Fruit fly (Drosophila melanogaster) whole organism, adult: Measurements from ENCODE around the gene Cralbp.

Experiments used
- CG11617 ChIP-seq: fragments of 200-800 bp; sonication (Bioruptor generic); optimal IDR thresholded peaks from 2 replicates; lab custom pipeline; 2017; ENCODE audit warnings: mild to moderate bottlenecking, missing biosample characterization, missing genetic modification reagents, missing genetic modification characterization
- CG12768 ChIP-seq: fragments of 200-800 bp; sonication (Bioruptor generic); optimal IDR thresholded peaks from 2 replicates; lab custom pipeline; 2017; ENCODE audit warnings: missing biosample characterization, missing genetic modification characterization, mild to moderate bottlenecking, moderate library complexity, missing genetic modification reagents
- CG14711 ChIP-seq: fragments of 200-800 bp; sonication (Bioruptor generic); optimal IDR thresholded peaks from 2 replicates; lab custom pipeline; 2018; ENCODE audit warnings: missing biosample characterization, mild to moderate bottlenecking, missing genetic modification characterization, moderate library complexity
- CG1620 ChIP-seq: fragments of 200-800 bp; sonication (Bioruptor generic); optimal IDR thresholded peaks from 2 replicates; lab custom pipeline; 2016; ENCODE audit warnings: missing biosample characterization, missing genetic modification characterization
- CG33017 ChIP-seq: fragments of 200-800 bp; sonication (Bioruptor generic); optimal IDR thresholded peaks from 2 replicates; lab custom pipeline; 2018; ENCODE audit warnings: missing biosample characterization, mild to moderate bottlenecking, missing genetic modification characterization, moderate library complexity
- CG7045 ChIP-seq: fragments of 200-800 bp; sonication (Bioruptor generic); optimal IDR thresholded peaks from 2 replicates; lab custom pipeline; 2017; ENCODE audit warnings: missing biosample characterization, mild to moderate bottlenecking, missing genetic modification characterization
- CG7101 ChIP-seq: fragments of 200-800 bp; sonication (Bioruptor generic); optimal IDR thresholded peaks from 2 replicates; lab custom pipeline; 2018; ENCODE audit warnings: missing biosample characterization, mild to moderate bottlenecking, missing genetic modification characterization, moderate library complexity
- Clk ChIP-seq: fragments of 200-800 bp; sonication (Bioruptor generic); optimal IDR thresholded peaks from 2 replicates; lab custom pipeline; 2017; ENCODE audit warnings: missing biosample characterization, missing genetic modification characterization
- Crg-1 ChIP-seq: fragments of 200-800 bp; sonication (Bioruptor generic); optimal IDR thresholded peaks from 2 replicates; lab custom pipeline; 2016; ENCODE audit warnings: missing biosample characterization, missing genetic modification characterization
- Hr96 ChIP-seq: fragments of 200-800 bp; sonication (Bioruptor generic); optimal IDR thresholded peaks from 2 replicates; lab custom pipeline; 2016; ENCODE audit warnings: missing biosample characterization, missing genetic modification characterization
- bab1 ChIP-seq: fragments of 200-800 bp; sonication (Bioruptor generic); optimal IDR thresholded peaks from 3 replicates; lab custom pipeline; 2019; ENCODE audit warnings: missing biosample characterization, mild to moderate bottlenecking, missing genetic modification characterization, moderate library complexity
- cic ChIP-seq: fragments of 200-800 bp; sonication (Bioruptor generic); optimal IDR thresholded peaks from 2 replicates; lab custom pipeline; 2017; ENCODE audit warnings: missing biosample characterization, mild to moderate bottlenecking, missing genetic modification characterization, moderate library complexity
- cnc ChIP-seq, 2 experiments: fragments of >200 bp; optimal IDR thresholded peaks; 2 replicates each; lab custom pipeline; 2017
- kay ChIP-seq: fragments of 200-800 bp; sonication (Bioruptor generic); peaks from one replicate; lab custom pipeline; 2016; ENCODE audit warnings: missing biosample characterization, missing genetic modification characterization, borderline replicate concordance
- ovo ChIP-seq: fragments of 200-800 bp; sonication (Bioruptor generic); optimal IDR thresholded peaks from 2 replicates; lab custom pipeline; 2016; ENCODE audit warnings: missing biosample characterization, missing genetic modification characterization
- pad ChIP-seq: fragments of 200-800 bp; sonication (Bioruptor generic); optimal IDR thresholded peaks from 3 replicates; lab custom pipeline; 2017; ENCODE audit warnings: missing biosample characterization, missing genetic modification characterization, mild to moderate bottlenecking, moderate library complexity, missing genetic modification reagents
- tj ChIP-seq: fragments of 200-800 bp; sonication (Bioruptor generic); optimal IDR thresholded peaks from 3 replicates; lab custom pipeline; 2017; ENCODE audit warnings: missing biosample characterization, mild to moderate bottlenecking, missing genetic modification characterization, moderate library complexity
- toe ChIP-seq: fragments of 200-800 bp; sonication (Bioruptor generic); optimal IDR thresholded peaks from 2 replicates; lab custom pipeline; 2016; ENCODE audit warnings: missing biosample characterization, missing genetic modification characterization

Gene Cralbp

DNA sequence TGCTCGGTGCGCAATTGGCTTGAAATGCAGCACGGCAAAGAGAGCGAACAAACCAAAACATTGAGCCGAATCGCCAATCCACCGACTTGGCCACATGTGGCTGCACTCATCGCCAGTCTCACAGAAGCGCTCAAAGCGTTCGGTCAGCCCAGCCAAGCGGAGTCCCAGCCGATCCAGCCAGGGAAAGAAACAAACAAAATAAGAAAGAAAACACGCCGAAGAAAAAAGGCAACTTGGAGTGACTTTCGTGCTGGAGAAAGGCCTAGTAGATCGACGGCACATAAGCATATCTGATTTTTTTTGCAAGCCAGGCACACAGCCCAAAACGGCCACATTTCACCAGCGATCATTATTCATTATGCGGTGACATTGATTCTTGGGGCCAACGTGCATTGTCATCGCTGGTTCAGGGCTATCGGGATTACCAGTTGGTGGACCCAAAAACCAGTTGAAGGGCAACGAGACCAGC lies 15.6 kb upstream of the Cralbp start:
- TF ChIP-seq bab1 (GFP tag; lab: Kevin White, UChicago) (no peak), Clk (no peak), tj (GFP tag; lab: Kevin White, UChicago) (no peak), CG1620 (GFP tag; lab: Kevin White, UChicago) (no peak), cic (GFP tag; lab: Kevin White, UChicago) (no peak), pad (GFP tag; lab: Kevin White, UChicago) (no peak), ovo (GFP tag; lab: Kevin White, UChicago) (no peak), CG14711 (no peak), CG12768 (GFP tag; lab: Kevin White, UChicago) (no peak), cnc (optimal IDR thresholded peaks at IDR 0.05; lab: Kevin White, UChicago) (no peak), toe (GFP tag; lab: Kevin White, UChicago) (no peak), Crg-1 (no peak)

dm6 chr3L:5797274-5797673 lies 10.8 kb upstream of the Cralbp start:
- TF ChIP-seq cnc (optimal IDR thresholded peaks at IDR 0.05; lab: Kevin White, UChicago) = no peak
- TF ChIP-seq Clk = no peak
- TF ChIP-seq CG14711 = no peak
- no peak for TF ChIP-seq CG33017
- TF ChIP-seq CG7101 = no peak
- no peak for TF ChIP-seq CG1620 (GFP tag; lab: Kevin White, UChicago)
- TF ChIP-seq CG11617 (GFP tag; lab: Kevin White, UChicago) = no peak

DNA sequence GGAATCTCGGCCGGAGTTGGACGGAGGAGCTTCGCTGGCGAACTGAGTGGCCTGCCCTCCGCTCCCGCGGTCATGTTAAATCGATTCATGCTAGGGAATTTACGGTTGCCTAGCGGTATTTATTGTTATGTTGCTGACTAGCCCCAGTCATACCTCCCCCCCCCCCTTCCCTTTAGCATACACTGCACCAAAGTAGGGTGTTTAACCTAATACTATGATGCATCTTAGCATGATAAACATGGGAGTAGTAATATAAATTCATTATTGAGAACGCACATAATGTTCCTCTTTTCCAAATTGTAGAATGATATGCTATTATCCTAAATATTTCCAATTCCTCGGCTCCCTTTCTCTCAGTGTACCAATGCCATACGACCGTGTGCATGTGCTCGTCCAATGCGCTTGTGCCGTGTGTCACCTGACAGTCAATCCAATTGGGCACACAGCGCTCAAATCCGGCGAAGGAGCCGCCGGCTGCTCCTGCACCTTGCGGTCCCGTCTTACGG lies 10.0 kb upstream of the Cralbp start, which contains the start of gene Tektin-C:
Tektin-C (minus strand) TSS at position 51 of the 506 bp plus-strand sequence.
- TF ChIP-seq bab1 (GFP tag; lab: Kevin White, UChicago) = no peak
- TF ChIP-seq pad (GFP tag; lab: Kevin White, UChicago) = no peak
- no peak for TF ChIP-seq cnc (optimal IDR thresholded peaks at IDR 0.05; lab: Kevin White, UChicago)
- TF ChIP-seq CG1620 (GFP tag; lab: Kevin White, UChicago) = no peak
- no peak for TF ChIP-seq cic (GFP tag; lab: Kevin White, UChicago)

DNA sequence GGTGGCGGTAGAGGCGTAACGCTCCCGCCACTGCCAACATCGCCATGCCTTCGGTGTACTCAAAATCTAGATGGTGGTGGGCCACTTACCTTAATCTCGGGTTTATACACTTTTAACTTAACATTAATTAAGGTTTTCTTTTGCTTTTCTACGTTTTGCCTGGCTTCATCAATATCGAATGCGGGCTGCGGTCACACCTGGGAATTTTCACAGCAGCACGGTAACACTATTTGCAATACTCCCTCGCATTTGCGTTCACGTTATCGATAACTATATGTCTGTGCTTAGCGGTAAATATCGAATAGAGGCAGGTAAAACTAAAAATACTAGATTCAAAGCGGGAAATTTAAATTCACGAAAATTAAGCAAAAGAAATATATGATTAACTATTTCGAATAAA lies 7.4 kb upstream of the Cralbp start, which contains the start of gene Bre1:
Bre1 (minus strand) TSS at position 226 of the 400 bp plus-strand sequence.
- TF ChIP-seq kay (no peak), bab1 (GFP tag; lab: Kevin White, UChicago) (peak; percentile 24), CG14711 (peak; percentile 4), Crg-1 (no peak), CG11617 (GFP tag; lab: Kevin White, UChicago) (no peak), cic (GFP tag; lab: Kevin White, UChicago) (no peak)

dm6 chr3L:5789663-5790062 lies 3.1 kb upstream of the Cralbp start:
- TF ChIP-seq ovo (GFP tag; lab: Kevin White, UChicago) = no peak
- no peak for TF ChIP-seq Hr96 (GFP tag; lab: Kevin White, UChicago)
- TF ChIP-seq bab1 (GFP tag; lab: Kevin White, UChicago) = peak; percentile 23
- TF ChIP-seq CG14711 = peak; percentile 37
- TF ChIP-seq CG7101 = peak; percentile 29
- peak; percentile 35 for TF ChIP-seq CG33017

- TF ChIP-seq Clk = no peak
Measured at dm6 chr3L:5788823-5789222, 2.3 kb upstream of the Cralbp start.

DNA sequence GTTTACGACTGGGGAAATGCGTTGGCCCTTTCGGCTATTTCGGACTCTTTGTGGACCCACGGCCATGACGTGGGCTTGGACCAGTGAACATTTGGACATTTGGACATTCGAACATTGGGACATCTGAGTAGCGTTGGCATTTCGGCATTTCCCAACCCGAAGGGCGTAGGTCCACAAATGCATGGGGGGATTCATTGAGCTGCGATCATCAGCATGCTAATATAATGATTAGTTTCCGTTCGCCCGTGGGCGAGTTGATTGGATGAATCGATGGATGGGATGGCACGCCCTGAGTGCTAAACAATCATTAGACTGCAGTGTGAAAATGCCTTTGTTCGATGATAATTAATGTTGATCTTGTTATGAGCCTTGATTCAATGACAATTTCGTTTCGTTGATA lies 958 bp upstream of the Cralbp start:
- TF ChIP-seq CG7045 (GFP tag; lab: Kevin White, UChicago) = no peak
- no peak for TF ChIP-seq CG14711

DNA sequence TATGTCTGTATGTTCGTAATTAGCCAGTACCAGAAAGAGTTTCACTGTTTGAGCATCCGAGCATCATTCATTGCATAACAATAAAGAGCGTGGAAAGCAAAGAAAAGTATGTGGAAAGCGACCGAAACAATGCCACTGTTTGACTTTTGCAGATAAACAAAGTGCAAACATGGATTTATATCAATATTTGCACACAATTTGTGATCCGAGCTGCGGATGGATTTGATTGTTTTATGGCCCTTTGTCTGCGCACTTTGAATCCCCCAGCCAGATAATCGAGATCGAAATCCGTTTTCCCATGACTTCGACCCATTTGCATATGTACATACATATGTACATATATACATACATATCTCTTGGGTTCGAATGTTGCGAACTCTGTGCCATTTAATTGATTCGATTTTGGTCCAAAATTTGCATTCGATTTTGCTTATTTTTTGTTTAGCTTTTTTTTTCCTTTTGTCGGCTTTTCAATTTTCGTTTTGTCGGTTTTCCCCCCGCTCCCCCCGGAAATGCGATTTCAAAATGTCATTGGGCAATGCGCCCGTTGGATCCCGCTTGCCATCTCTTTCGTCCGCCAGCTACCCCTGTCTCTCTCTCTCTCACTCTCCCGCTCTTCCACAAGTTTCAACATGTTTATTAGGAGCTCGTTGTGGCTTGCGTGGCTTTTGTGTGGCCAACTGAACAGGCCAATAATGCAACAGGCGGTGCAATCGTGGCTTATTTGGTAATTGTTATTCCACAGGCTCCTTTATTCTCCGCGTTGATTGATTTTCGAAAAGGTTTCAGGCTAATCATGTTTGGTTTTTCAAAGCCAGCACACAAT lies 1.1 kb downstream of the Cralbp start:
- TF ChIP-seq tj (GFP tag; lab: Kevin White, UChicago) = no peak
